Fruit fly (Drosophila melanogaster): Measurements from ENCODE around the gene Zif.
A peak's percentile ranks its signal among the peaks of the same experiment; 100 is the strongest.

dm6 chr3R:6414439-6415344 lies 42.2 kb upstream of the Zif start:
- TF ChIP-seq Hr96 (GFP tag; optimal IDR thresholded peaks at IDR 0.05) (no peak), kay (GFP tag; ENCODE audit: borderline replicate concordance) (peak; percentile 54), ovo (GFP tag; optimal IDR thresholded peaks at IDR 0.05) (no peak), Crg-1 (GFP tag; optimal IDR thresholded peaks at IDR 0.05) (no peak)
